Worm (Caenorhabditis elegans) whole organism, L3 larva: ENCODE measurements around the gene C03F11.2.

ENCODE experiments used
- R02D3.7 ChIP-seq: fragments of 150-350 bp; optimal IDR thresholded peaks from 2 replicates; lab custom pipeline; 2014; ENCODE audit warnings: missing biosample characterization, missing genetic modification characterization
- ZK546.5 ChIP-seq: sonication (generic microtip); optimal IDR thresholded peaks from 2 replicates; lab custom pipeline; 2017; ENCODE audit warnings: missing biosample characterization, missing genetic modification characterization
- aly-2 ChIP-seq: fragments of 150-350 bp; optimal IDR thresholded peaks from 2 replicates; lab custom pipeline; 2014; ENCODE audit warnings: missing biosample characterization, missing genetic modification characterization
- ama-1 ChIP-seq: fragments of 150-350 bp; optimal IDR thresholded peaks from 2 replicates; lab custom pipeline; 2018
- ceh-28 ChIP-seq: fragments of 150-350 bp; optimal IDR thresholded peaks from 2 replicates; lab custom pipeline; 2014; ENCODE audit warnings: missing biosample characterization, missing genetic modification reagents, missing genetic modification characterization
- ceh-82 ChIP-seq: fragments of 150-350 bp; optimal IDR thresholded peaks from 2 replicates; lab custom pipeline; 2014; ENCODE audit warnings: missing biosample characterization, missing genetic modification characterization
- ceh-9 ChIP-seq: sonication (generic microtip); optimal IDR thresholded peaks from 2 replicates; lab custom pipeline; 2018; ENCODE audit warnings: missing biosample characterization, missing genetic modification characterization
- daf-12 ChIP-seq: fragments of 150-350 bp; optimal IDR thresholded peaks from 2 replicates; lab custom pipeline; 2014; ENCODE audit warnings: missing biosample characterization, missing genetic modification reagents, missing genetic modification characterization
- egl-27 ChIP-seq: sonication (generic microtip); optimal IDR thresholded peaks from 4 replicates; lab custom pipeline; 2017; ENCODE audit warnings: missing biosample characterization, missing genetic modification reagents, missing genetic modification characterization
- egl-5 ChIP-seq: fragments of 150-350 bp; optimal IDR thresholded peaks from 2 replicates; lab custom pipeline; 2017; ENCODE audit warnings: missing biosample characterization, missing genetic modification reagents, missing genetic modification characterization, inconsistent platforms
- elt-1 ChIP-seq: fragments of 150-350 bp; optimal IDR thresholded peaks from 2 replicates; lab custom pipeline; 2014; ENCODE audit warnings: missing biosample characterization, missing genetic modification characterization
- elt-2 ChIP-seq: sonication (generic microtip); optimal IDR thresholded peaks from 2 replicates; lab custom pipeline; 2016; ENCODE audit warnings: missing genetic modification reagents, mild to moderate bottlenecking, missing genetic modification characterization, missing compliant biosample characterization
- elt-3 ChIP-seq, 3 experiments: fragments of 150-350 bp in 1 of 3; sonication (generic microtip) in 2 of 3; optimal IDR thresholded peaks; 2 replicates in 2 of 3; 4 replicates in 1 of 3; lab custom pipeline; 2014 to 2017; ENCODE audit warnings: missing biosample characterization in 3 of 3, missing genetic modification characterization in 3 of 3
- eor-1 ChIP-seq, 2 experiments: fragments of 150-350 bp; optimal IDR thresholded peaks; 2 replicates each; lab custom pipeline; 2014 to 2018; ENCODE audit warnings: missing biosample characterization in 2 of 2, missing genetic modification characterization in 2 of 2
- fkh-10 ChIP-seq: sonication (generic microtip); optimal IDR thresholded peaks from 2 replicates; lab custom pipeline; 2017; ENCODE audit warnings: missing biosample characterization, missing genetic modification reagents, missing genetic modification characterization
- fkh-2 ChIP-seq: fragments of 150-350 bp; optimal IDR thresholded peaks from 2 replicates; lab custom pipeline; 2014; ENCODE audit warnings: missing biosample characterization, missing genetic modification reagents, missing genetic modification characterization
- fos-1 ChIP-seq: fragments of 150-350 bp; optimal IDR thresholded peaks from 2 replicates; lab custom pipeline; 2014; ENCODE audit warnings: missing biosample characterization, missing genetic modification characterization
- hmg-11 ChIP-seq: sonication (generic microtip); optimal IDR thresholded peaks from 2 replicates; lab custom pipeline; 2016; ENCODE audit warnings: missing genetic modification characterization, missing compliant biosample characterization
- jun-1 ChIP-seq: fragments of 150-350 bp; optimal IDR thresholded peaks from 2 replicates; lab custom pipeline; 2014; ENCODE audit warnings: missing biosample characterization, missing genetic modification reagents, missing genetic modification characterization
- lin-15B ChIP-seq: fragments of 150-350 bp; optimal IDR thresholded peaks from 2 replicates; lab custom pipeline; 2014; ENCODE audit warnings: missing biosample characterization, missing genetic modification characterization
- lin-39 ChIP-seq: fragments of 150-350 bp; optimal IDR thresholded peaks from 2 replicates; lab custom pipeline; 2018; ENCODE audit warnings: missing biosample characterization, missing genetic modification reagents, missing genetic modification characterization
- lsy-12 ChIP-seq: sonication (generic microtip); optimal IDR thresholded peaks from 2 replicates; lab custom pipeline; 2016; ENCODE audit warnings: mild to moderate bottlenecking, missing genetic modification characterization, missing compliant biosample characterization
- mdl-1 ChIP-seq: fragments of 150-350 bp; optimal IDR thresholded peaks from 2 replicates; lab custom pipeline; 2014; ENCODE audit warnings: missing biosample characterization, missing genetic modification characterization
- mml-1 ChIP-seq: fragments of 150-350 bp; sonication (generic microtip); optimal IDR thresholded peaks from 3 replicates; lab custom pipeline; 2014; ENCODE audit warnings: missing biosample characterization, missing genetic modification characterization
- nhr-11 ChIP-seq: fragments of 150-350 bp; optimal IDR thresholded peaks from 2 replicates; lab custom pipeline; 2014; ENCODE audit warnings: missing biosample characterization, missing genetic modification characterization
- nhr-12 ChIP-seq: fragments of 150-350 bp; optimal IDR thresholded peaks from 2 replicates; lab custom pipeline; 2014; ENCODE audit warnings: missing biosample characterization, missing genetic modification characterization
- nhr-23 ChIP-seq: fragments of 150-350 bp; optimal IDR thresholded peaks from 2 replicates; lab custom pipeline; 2014; ENCODE audit warnings: missing biosample characterization, missing genetic modification reagents, missing genetic modification characterization
- nhr-237 ChIP-seq: fragments of 150-350 bp; optimal IDR thresholded peaks from 2 replicates; lab custom pipeline; 2014; ENCODE audit warnings: missing biosample characterization, missing genetic modification characterization
- nhr-25 ChIP-seq: sonication (generic microtip); optimal IDR thresholded peaks from 2 replicates; lab custom pipeline; 2017; ENCODE audit warnings: missing biosample characterization, missing genetic modification characterization
- nhr-28 ChIP-seq: fragments of 150-350 bp; optimal IDR thresholded peaks from 2 replicates; lab custom pipeline; 2014; ENCODE audit warnings: missing biosample characterization, missing genetic modification characterization
- nhr-43 ChIP-seq: sonication (generic microtip); optimal IDR thresholded peaks from 2 replicates; lab custom pipeline; 2016; ENCODE audit warnings: mild to moderate bottlenecking, missing genetic modification characterization, missing compliant biosample characterization; ENCODE audit not compliant: poor library complexity, severe bottlenecking
- nhr-67 ChIP-seq: fragments of 150-350 bp; optimal IDR thresholded peaks from 2 replicates; lab custom pipeline; 2014; ENCODE audit warnings: missing biosample characterization, missing genetic modification characterization
- nhr-76 ChIP-seq: fragments of 150-350 bp; sonication (generic microtip); optimal IDR thresholded peaks from 5 replicates; lab custom pipeline; 2014; ENCODE audit warnings: missing biosample characterization, missing genetic modification characterization
- nhr-77 ChIP-seq: fragments of 150-350 bp; optimal IDR thresholded peaks from 2 replicates; lab custom pipeline; 2014; ENCODE audit warnings: missing biosample characterization, missing genetic modification characterization
- pha-4 ChIP-seq: fragments of 150-350 bp; optimal IDR thresholded peaks from 2 replicates; lab custom pipeline; 2014; ENCODE audit warnings: missing biosample characterization, missing genetic modification reagents, missing genetic modification characterization
- pqm-1 ChIP-seq: fragments of 150-350 bp; optimal IDR thresholded peaks from 2 replicates; lab custom pipeline; 2017; ENCODE audit warnings: missing biosample characterization, missing genetic modification characterization, inconsistent platforms
- sea-2 ChIP-seq: fragments of 150-350 bp; sonication (generic microtip); optimal IDR thresholded peaks from 4 replicates; lab custom pipeline; 2014; ENCODE audit warnings: missing biosample characterization, missing genetic modification reagents, missing genetic modification characterization
- skn-1 ChIP-seq: fragments of 150-350 bp; optimal IDR thresholded peaks from 2 replicates; lab custom pipeline; 2014; ENCODE audit warnings: missing biosample characterization, missing genetic modification characterization
- snpc-4 ChIP-seq: fragments of 150-350 bp; optimal IDR thresholded peaks from 2 replicates; lab custom pipeline; 2014; ENCODE audit warnings: missing biosample characterization, missing genetic modification characterization
- tbx-2 ChIP-seq: sonication (generic microtip); optimal IDR thresholded peaks from 2 replicates; lab custom pipeline; 2016; ENCODE audit warnings: mild to moderate bottlenecking, missing genetic modification characterization, missing compliant biosample characterization
- unc-39 ChIP-seq: sonication (generic microtip); optimal IDR thresholded peaks from 4 replicates; lab custom pipeline; 2017; ENCODE audit warnings: missing biosample characterization, missing genetic modification characterization
- unc-62 ChIP-seq: fragments of 150-350 bp; sonication (generic microtip); optimal IDR thresholded peaks from 4 replicates; lab custom pipeline; 2014; ENCODE audit warnings: missing biosample characterization, missing genetic modification reagents, missing genetic modification characterization
- zag-1 ChIP-seq: fragments of 150-350 bp; optimal IDR thresholded peaks from 2 replicates; lab custom pipeline; 2014; ENCODE audit warnings: missing biosample characterization, missing genetic modification characterization
- ztf-4 ChIP-seq: fragments of 150-350 bp; optimal IDR thresholded peaks from 2 replicates; lab custom pipeline; 2014; ENCODE audit warnings: missing biosample characterization, missing genetic modification characterization

C03F11.2 gene

ce11 chrX:5397300-5397699 lies at the start of gene C03F11.2:
Gene C03F11.2 (minus strand): TSS chrX:5397400.
- TF ChIP-seq hmg-11 (tag; lab: Kevin White, UChicago) (no peak), nhr-11 (tag; lab: Kevin White, UChicago) (no peak), daf-12 (tag; lab: Kevin White, UChicago) (no peak), skn-1 (tag; lab: Kevin White, UChicago) (no peak)
- TF ChIP-seq, all 47 proteins: peak for 0

ce11 chrX:5444863-5445262 lies 47.7 kb upstream of the C03F11.2 start, which contains the start of gene itm-2:
Gene itm-2 (plus strand): TSS chrX:5445163.
- TF ChIP-seq lsy-12 (tag; lab: Kevin White, UChicago) (no peak), nhr-28 (tag; lab: Kevin White, UChicago) (no peak), nhr-11 (tag; lab: Kevin White, UChicago) (no peak), nhr-23 (tag; lab: Kevin White, UChicago) (no peak), ceh-28 (no peak), tbx-2 (tag; lab: Kevin White, UChicago) (no peak)

ce11 chrX:5433912-5434311 lies 36.7 kb upstream of the C03F11.2 start:
- no peak for TF ChIP-seq R02D3.7 (tag; lab: Kevin White, UChicago)
- no peak for TF ChIP-seq fos-1 (tag; lab: Kevin White, UChicago)
- TF ChIP-seq zag-1 (tag; lab: Kevin White, UChicago), result no peak
- TF ChIP-seq nhr-12, result no peak
- no peak for TF ChIP-seq nhr-237
- no peak for TF ChIP-seq pqm-1
- no peak for TF ChIP-seq nhr-67
- no peak for TF ChIP-seq lin-15B
- TF ChIP-seq fkh-2 (tag; lab: Kevin White, UChicago), result no peak
- no peak for TF ChIP-seq ceh-9 (tag; lab: Kevin White, UChicago)
- no peak for TF ChIP-seq nhr-43 (tag; lab: Kevin White, UChicago)
- TF ChIP-seq nhr-23 (tag; lab: Kevin White, UChicago), result no peak
- no peak for TF ChIP-seq nhr-11 (tag; lab: Kevin White, UChicago)
- TF ChIP-seq snpc-4 (tag; lab: Kevin White, UChicago), result no peak
- TF ChIP-seq elt-3 (tag; optimal IDR thresholded peaks at IDR 0.05; lab: Kevin White, UChicago), result no peak
- TF ChIP-seq daf-12 (tag; lab: Kevin White, UChicago), result no peak

ce11 chrX:5429335-5429734 lies 32.1 kb upstream of the C03F11.2 start:
- TF ChIP-seq lin-39 (tag; lab: Kevin White, UChicago) (peak; percentile 98), eor-1 (tag; optimal IDR thresholded peaks at IDR 0.05; lab: Kevin White, UChicago) (no peak), sea-2 (GFP tag; lab: Kevin White, UChicago) (no peak), pha-4 (tag; lab: Kevin White, UChicago) (no peak), nhr-23 (tag; lab: Kevin White, UChicago) (peak; percentile 99), hmg-11 (tag; lab: Kevin White, UChicago) (no peak), elt-3 (tag; optimal IDR thresholded peaks at IDR 0.05; lab: Kevin White, UChicago) (peak in 2 of 3 experiments; percentile 96 to 99), snpc-4 (tag; lab: Kevin White, UChicago) (peak; percentile 94), nhr-67 (peak; percentile 71), mdl-1 (tag; lab: Kevin White, UChicago) (peak; percentile 81), skn-1 (tag; lab: Kevin White, UChicago) (peak; percentile 95), fkh-2 (tag; lab: Kevin White, UChicago) (peak; percentile 24), ceh-28 (peak; percentile 98), ceh-9 (tag; lab: Kevin White, UChicago) (no peak), jun-1 (tag; lab: Kevin White, UChicago) (peak; percentile 99), nhr-25 (tag; lab: Kevin White, UChicago) (peak; percentile 100), elt-1 (tag; lab: Kevin White, UChicago) (peak; percentile 77), aly-2 (tag; lab: Kevin White, UChicago) (peak; percentile 98), elt-2 (peak; percentile 81), nhr-76 (peak; percentile 77), mml-1 (tag; lab: Kevin White, UChicago) (peak; percentile 20), unc-62 (GFP tag; lab: Kevin White, UChicago) (peak; percentile 86), R02D3.7 (tag; lab: Kevin White, UChicago) (peak; percentile 91), nhr-43 (tag; lab: Kevin White, UChicago) (peak; percentile 99), nhr-237 (peak; percentile 76), egl-5 (tag; lab: Kevin White, UChicago) (peak; percentile 98), nhr-12 (peak; percentile 15), unc-39 (peak; percentile 47), lin-15B (peak; percentile 31), lsy-12 (tag; lab: Kevin White, UChicago) (peak; percentile 96), nhr-77 (tag; lab: Kevin White, UChicago) (peak; percentile 96), ama-1 (lab: Kevin White, UChicago) (no peak), nhr-11 (tag; lab: Kevin White, UChicago) (peak; percentile 96), egl-27 (tag; lab: Kevin White, UChicago) (peak; percentile 96), zag-1 (tag; lab: Kevin White, UChicago) (peak; percentile 88), fkh-10 (GFP tag; lab: Kevin White, UChicago) (peak; percentile 7), ZK546.5 (tag; lab: Kevin White, UChicago) (no peak), ztf-4 (tag; lab: Kevin White, UChicago) (peak; percentile 87), pqm-1 (peak; percentile 92), nhr-28 (tag; lab: Kevin White, UChicago) (peak; percentile 83), fos-1 (tag; lab: Kevin White, UChicago) (peak; percentile 95), ceh-82 (tag; lab: Kevin White, UChicago) (peak; percentile 98), tbx-2 (tag; lab: Kevin White, UChicago) (peak; percentile 98)
